Worm (Caenorhabditis elegans) whole organism, L4 larva: ENCODE data around the gene T14G10.8.

Experiments
- ama-1 ChIP-seq: fragments of 150-350 bp; optimal IDR thresholded peaks from 2 replicates; lab custom pipeline; 2014; ENCODE audit warnings: inconsistent platforms, mixed read lengths
- lin-13 ChIP-seq: fragments of 150-350 bp; optimal IDR thresholded peaks from 2 replicates; lab custom pipeline; 2014; ENCODE audit warnings: missing biosample characterization, missing genetic modification reagents, missing genetic modification characterization
- mdl-1 ChIP-seq, 2 experiments: fragments of 150-350 bp in 1 of 2; sonication (generic microtip) in 1 of 2; optimal IDR thresholded peaks; 2 replicates each; lab custom pipeline; 2014 to 2017; ENCODE audit warnings: missing biosample characterization in 2 of 2, missing genetic modification characterization in 2 of 2
- mxl-2 ChIP-seq: fragments of 200-800 bp; sonication (Bioruptor generic); conservative IDR thresholded peaks from 2 replicates; pipeline ENCODE4 v1.3.6; 2022; ENCODE audit warnings: missing genetic modification reagents, missing genetic modification characterization, missing compliant biosample characterization
- nhr-237 ChIP-seq: sonication (generic microtip); optimal IDR thresholded peaks from 2 replicates; lab custom pipeline; 2017; ENCODE audit warnings: missing biosample characterization, missing genetic modification characterization
- nhr-28 ChIP-seq: fragments of 150-350 bp; optimal IDR thresholded peaks from 2 replicates; lab custom pipeline; 2014; ENCODE audit warnings: missing biosample characterization, missing genetic modification characterization
- nhr-48 ChIP-seq: sonication (generic microtip); optimal IDR thresholded peaks from 2 replicates; lab custom pipeline; 2016; ENCODE audit warnings: mild to moderate bottlenecking, missing genetic modification characterization, missing compliant biosample characterization
- nhr-76 ChIP-seq: fragments of 150-350 bp; optimal IDR thresholded peaks from 2 replicates; lab custom pipeline; 2014; ENCODE audit warnings: missing biosample characterization, missing genetic modification characterization
- pqm-1 ChIP-seq: sonication (generic microtip); optimal IDR thresholded peaks from 2 replicates; lab custom pipeline; 2017; ENCODE audit warnings: missing biosample characterization, missing genetic modification characterization
- snpc-4 ChIP-seq: fragments of 150-350 bp; optimal IDR thresholded peaks from 2 replicates; lab custom pipeline; 2014; ENCODE audit warnings: missing biosample characterization, missing genetic modification characterization
- ztf-11 ChIP-seq: fragments of 150-350 bp; optimal IDR thresholded peaks from 2 replicates; lab custom pipeline; 2014; ENCODE audit warnings: missing biosample characterization, missing genetic modification characterization

ce11 chrIV:10176252-10176730, 29.5 kb upstream of the T14G10.8 start, which contains the start of gene rack-1:
- no peak for TF ChIP-seq snpc-4 (tag; lab: Kevin White, UChicago)
- no peak for TF ChIP-seq ztf-11
- no peak for TF ChIP-seq ama-1 (lab: Kevin White, UChicago)
- peak; percentile 44 for TF ChIP-seq nhr-28 (tag; lab: Kevin White, UChicago)
- no peak for TF ChIP-seq nhr-76
- TF ChIP-seq mdl-1 (tag; optimal IDR thresholded peaks at IDR 0.05; lab: Kevin White, UChicago) = peak in 1 of 2 experiments; percentile 7
- no peak for TF ChIP-seq mxl-2 (GFP tag; lab: Robert Waterston, UW)
- TF ChIP-seq nhr-237 = no peak
- TF ChIP-seq lin-13 (GFP tag; lab: Kevin White, UChicago) = no peak
- TF ChIP-seq nhr-48 (tag; lab: Kevin White, UChicago) = no peak
- TF ChIP-seq pqm-1 (tag; lab: Kevin White, UChicago) = no peak
